Worm (Caenorhabditis elegans): Measurements from ENCODE around the gene srlf-32.

- TF ChIP-seq him-1 (tag; optimal IDR thresholded peaks at IDR 0.05), result no peak
- TF ChIP-seq dao-5 (tag; optimal IDR thresholded peaks at IDR 0.05), result no peak
Measured at ce11 chrIV:11965327-11965726, 39.5 kb downstream of the srlf-32 start, which contains the start of gene srj-1.

Data from whole organism, L4/young adult.